Worm (Caenorhabditis elegans) whole organism, mixed stage, embryonic: ENCODE measurements around the gene far-8.

Experiments used
- blmp-1 ChIP-seq: fragments of 150-350 bp; optimal IDR thresholded peaks from 2 replicates; lab custom pipeline; 2014; ENCODE audit warnings: missing biosample characterization, missing genetic modification characterization
- elt-3 ChIP-seq: fragments of 150-350 bp; optimal IDR thresholded peaks from 2 replicates; lab custom pipeline; 2014; ENCODE audit warnings: missing biosample characterization, missing genetic modification characterization
- lsy-2 ChIP-seq: fragments of 150-350 bp; optimal IDR thresholded peaks from 2 replicates; lab custom pipeline; 2014; ENCODE audit warnings: missing biosample characterization, missing genetic modification characterization
- mep-1 ChIP-seq: fragments of 150-350 bp; optimal IDR thresholded peaks from 2 replicates; lab custom pipeline; 2017; ENCODE audit warnings: missing biosample characterization, missing genetic modification reagents, missing genetic modification characterization, inconsistent platforms
- nhr-12 ChIP-seq: fragments of 150-350 bp; optimal IDR thresholded peaks from 2 replicates; lab custom pipeline; 2014; ENCODE audit warnings: missing biosample characterization, missing genetic modification characterization
- nhr-28 ChIP-seq: fragments of 150-350 bp; optimal IDR thresholded peaks from 2 replicates; lab custom pipeline; 2014; ENCODE audit warnings: missing biosample characterization, missing genetic modification characterization
- snpc-4 ChIP-seq: fragments of 150-350 bp; optimal IDR thresholded peaks from 2 replicates; lab custom pipeline; 2014; ENCODE audit warnings: missing biosample characterization, missing genetic modification characterization
- unc-62 ChIP-seq: fragments of 150-350 bp; optimal IDR thresholded peaks from 2 replicates; lab custom pipeline; 2014; ENCODE audit warnings: missing biosample characterization, missing genetic modification reagents, missing genetic modification characterization
- ztf-11 ChIP-seq: fragments of 150-350 bp; optimal IDR thresholded peaks from 2 replicates; lab custom pipeline; 2014; ENCODE audit warnings: missing biosample characterization, missing genetic modification characterization

- no peak for TF ChIP-seq snpc-4 (tag; lab: Kevin White, UChicago)
- no peak for TF ChIP-seq mep-1 (tag; lab: Kevin White, UChicago)
- no peak for TF ChIP-seq blmp-1 (tag; lab: Kevin White, UChicago)
- TF ChIP-seq unc-62 = no peak
- no peak for TF ChIP-seq lsy-2 (tag; lab: Kevin White, UChicago)
- no peak for TF ChIP-seq elt-3
- no peak for TF ChIP-seq nhr-28 (tag; lab: Kevin White, UChicago)
- no peak for TF ChIP-seq ztf-11 (tag; lab: Kevin White, UChicago)
- no peak for TF ChIP-seq nhr-12
Observed at ce11 chrIII:861819-862356, 19.2 kb downstream of the far-8 start, which contains the start of gene arx-4.
